Fruit fly (Drosophila melanogaster): ENCODE measurements around the gene pdgy.

DNA sequence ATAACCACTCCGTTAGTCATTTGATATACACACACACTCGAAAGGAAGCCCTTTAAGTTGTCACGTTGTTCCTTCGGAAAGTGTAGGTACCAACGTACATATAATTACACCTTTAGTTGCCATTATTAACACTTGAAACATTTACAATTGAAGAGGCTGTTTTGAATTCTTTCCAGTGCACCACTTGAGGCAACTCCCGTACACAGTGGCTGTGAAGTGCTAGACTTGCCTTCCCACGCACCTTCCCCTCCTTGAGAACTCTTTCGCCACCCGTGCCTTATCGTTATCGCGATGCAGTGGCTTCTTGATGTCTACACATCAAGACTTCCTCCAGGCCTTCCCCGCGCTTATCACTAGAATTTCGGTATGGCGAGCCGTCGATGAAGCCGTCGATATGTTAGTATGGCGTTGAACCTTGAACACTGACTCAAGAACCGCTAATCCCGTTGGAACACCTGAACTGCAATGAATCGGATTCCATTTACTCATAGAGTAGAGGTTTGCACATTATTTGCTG lies 1.9 kb downstream of the pdgy start:
- TF ChIP-seq Sox102F (GFP tag; optimal IDR thresholded peaks at IDR 0.05) (no peak), CG1621 (tag; optimal IDR thresholded peaks at IDR 0.05) (no peak), Smox (GFP tag; optimal IDR thresholded peaks at IDR 0.05) (no peak), OdsH (GFP tag; optimal IDR thresholded peaks at IDR 0.05) (no peak), Ets96B (tag; optimal IDR thresholded peaks at IDR 0.05) (no peak), CG9139 (GFP tag; optimal IDR thresholded peaks at IDR 0.05) (no peak), Blimp-1 (GFP tag; optimal IDR thresholded peaks at IDR 0.05) (no peak), CG6808 (GFP tag; optimal IDR thresholded peaks at IDR 0.05) (no peak), fd85E (GFP tag; optimal IDR thresholded peaks at IDR 0.05) (no peak), CG32006 (GFP tag; optimal IDR thresholded peaks at IDR 0.05) (no peak), net (GFP tag; optimal IDR thresholded peaks at IDR 0.05) (no peak)
